Worm (Caenorhabditis elegans) whole organism, L2 larva: ENCODE data around the gene F42A9.8.
A peak's percentile ranks its signal among the peaks of the same experiment; 100 is the strongest.

ENCODE experiments used
- C34F6.9 ChIP-seq: fragments of 150-350 bp; optimal IDR thresholded peaks from 2 replicates; lab custom pipeline; 2014; ENCODE audit warnings: missing biosample characterization, missing genetic modification characterization
- F13H6.1 ChIP-seq: sonication (generic microtip); optimal IDR thresholded peaks from 2 replicates; lab custom pipeline; 2016; ENCODE audit warnings: missing genetic modification characterization, missing compliant biosample characterization
- R02D3.7 ChIP-seq: fragments of 150-350 bp; optimal IDR thresholded peaks from 2 replicates; lab custom pipeline; 2014; ENCODE audit warnings: missing biosample characterization, missing genetic modification characterization
- alr-1 ChIP-seq: fragments of 150-350 bp; optimal IDR thresholded peaks from 2 replicates; lab custom pipeline; 2014; ENCODE audit warnings: missing biosample characterization, missing genetic modification characterization
- aly-2 ChIP-seq: fragments of 150-350 bp; optimal IDR thresholded peaks from 2 replicates; lab custom pipeline; 2014; ENCODE audit warnings: missing biosample characterization, missing genetic modification characterization
- ama-1 ChIP-seq: fragments of 150-350 bp; optimal IDR thresholded peaks from 2 replicates; lab custom pipeline; 2018; ENCODE audit warnings: inconsistent platforms
- ceh-82 ChIP-seq: fragments of 150-350 bp; optimal IDR thresholded peaks from 2 replicates; lab custom pipeline; 2014; ENCODE audit warnings: missing biosample characterization, missing genetic modification characterization
- crh-2 ChIP-seq: sonication (generic microtip); optimal IDR thresholded peaks from 2 replicates; lab custom pipeline; 2017; ENCODE audit warnings: missing biosample characterization, missing genetic modification characterization
- elt-3 ChIP-seq: sonication (generic microtip); optimal IDR thresholded peaks from 2 replicates; lab custom pipeline; 2017; ENCODE audit warnings: missing biosample characterization, missing genetic modification characterization
- fos-1 ChIP-seq: fragments of 150-350 bp; optimal IDR thresholded peaks from 2 replicates; lab custom pipeline; 2014; ENCODE audit warnings: missing biosample characterization, missing genetic modification characterization
- lin-11 ChIP-seq: fragments of 150-350 bp; sonication (generic microtip); optimal IDR thresholded peaks from 2 replicates; lab custom pipeline; 2014; ENCODE audit warnings: missing biosample characterization, missing genetic modification characterization, inconsistent platforms, mixed read lengths
- lsy-2 ChIP-seq, 2 experiments: fragments of 150-350 bp in 1 of 2; sonication (generic microtip) in 1 of 2; optimal IDR thresholded peaks; 2 replicates each; lab custom pipeline; 2014 to 2017; ENCODE audit warnings: missing biosample characterization in 2 of 2, missing genetic modification characterization in 2 of 2
- mab-5 ChIP-seq: fragments of 150-350 bp; optimal IDR thresholded peaks from 2 replicates; lab custom pipeline; 2014; ENCODE audit warnings: missing biosample characterization, missing genetic modification characterization
- nhr-11 ChIP-seq: fragments of 150-350 bp; optimal IDR thresholded peaks from 2 replicates; lab custom pipeline; 2014; ENCODE audit warnings: missing biosample characterization, missing genetic modification characterization
- nhr-12 ChIP-seq: fragments of 150-350 bp; optimal IDR thresholded peaks from 2 replicates; lab custom pipeline; 2014; ENCODE audit warnings: missing biosample characterization, missing genetic modification characterization
- nhr-129 ChIP-seq: fragments of 150-350 bp; optimal IDR thresholded peaks from 2 replicates; lab custom pipeline; 2014; ENCODE audit warnings: missing biosample characterization, missing genetic modification characterization
- nhr-21 ChIP-seq: fragments of 150-350 bp; optimal IDR thresholded peaks from 2 replicates; lab custom pipeline; 2014; ENCODE audit warnings: missing biosample characterization, missing genetic modification characterization
- nhr-23 ChIP-seq: fragments of 150-350 bp; optimal IDR thresholded peaks from 2 replicates; lab custom pipeline; 2014; ENCODE audit warnings: missing biosample characterization, missing genetic modification reagents, missing genetic modification characterization
- nhr-237 ChIP-seq: fragments of 150-350 bp; optimal IDR thresholded peaks from 2 replicates; lab custom pipeline; 2014; ENCODE audit warnings: missing biosample characterization, missing genetic modification characterization
- nhr-6 ChIP-seq: fragments of 150-350 bp; optimal IDR thresholded peaks from 2 replicates; lab custom pipeline; 2014; ENCODE audit warnings: missing biosample characterization, missing genetic modification characterization
- nhr-77 ChIP-seq: fragments of 150-350 bp; optimal IDR thresholded peaks from 2 replicates; lab custom pipeline; 2014; ENCODE audit warnings: missing biosample characterization, missing genetic modification characterization
- peb-1 ChIP-seq: fragments of 150-350 bp; optimal IDR thresholded peaks from 2 replicates; lab custom pipeline; 2014; ENCODE audit warnings: missing biosample characterization, missing genetic modification characterization
- skn-1 ChIP-seq: sonication (generic microtip); optimal IDR thresholded peaks from 2 replicates; lab custom pipeline; 2017; ENCODE audit warnings: missing biosample characterization, missing genetic modification characterization
- sma-9 ChIP-seq, 2 experiments: fragments of 150-350 bp in 1 of 2; sonication (generic microtip) in 1 of 2; optimal IDR thresholded peaks; 2 replicates each; lab custom pipeline; 2014 to 2016; ENCODE audit warnings: missing genetic modification characterization in 2 of 2, mild to moderate bottlenecking in 1 of 2, missing biosample characterization in 1 of 2, missing compliant biosample characterization in 1 of 2, missing genetic modification reagents in 1 of 2, moderate library complexity in 1 of 2
- snpc-4 ChIP-seq: fragments of 150-350 bp; optimal IDR thresholded peaks from 2 replicates; lab custom pipeline; 2014; ENCODE audit warnings: missing biosample characterization, missing genetic modification characterization
- unc-39 ChIP-seq: fragments of 150-350 bp; optimal IDR thresholded peaks from 2 replicates; lab custom pipeline; 2014; ENCODE audit warnings: missing biosample characterization, missing genetic modification characterization
- unc-55 ChIP-seq: fragments of 150-350 bp; sonication (generic microtip); optimal IDR thresholded peaks from 3 replicates; lab custom pipeline; 2014; ENCODE audit warnings: missing biosample characterization, missing genetic modification reagents, missing genetic modification characterization
- unc-62 ChIP-seq: fragments of 150-350 bp; optimal IDR thresholded peaks from 2 replicates; lab custom pipeline; 2014; ENCODE audit warnings: missing biosample characterization, missing genetic modification reagents, missing genetic modification characterization
- zag-1 ChIP-seq: fragments of 150-350 bp; optimal IDR thresholded peaks from 2 replicates; lab custom pipeline; 2014; ENCODE audit warnings: missing biosample characterization, missing genetic modification characterization
- ztf-1 ChIP-seq: fragments of 200-800 bp; sonication (Bioruptor generic); conservative IDR thresholded peaks from 2 replicates; pipeline ENCODE4 v1.3.6; 2022; ENCODE audit warnings: missing genetic modification characterization, missing compliant biosample characterization
- ztf-11 ChIP-seq: sonication (generic microtip); optimal IDR thresholded peaks from 2 replicates; lab custom pipeline; 2017; ENCODE audit warnings: missing biosample characterization, missing genetic modification characterization

The F42A9.8 gene

ce11 chrIV:8618698-8619097, at the start of gene F42A9.8:
Gene F42A9.8, minus strand, starts transcription at chrIV:8618785.
- TF ChIP-seq aly-2 (no peak), unc-55 (GFP tag; lab: Kevin White, UChicago) (peak; percentile 46), lsy-2 (tag; optimal IDR thresholded peaks at IDR 0.05; lab: Kevin White, UChicago) (peak in 1 of 2 experiments; percentile 35), unc-39 (tag; lab: Kevin White, UChicago) (no peak), ztf-11 (no peak), mab-5 (tag; lab: Kevin White, UChicago) (no peak), F13H6.1 (tag; lab: Kevin White, UChicago) (no peak), C34F6.9 (tag; lab: Kevin White, UChicago) (peak; percentile 51)

ce11 chrIV:8665778-8666177, 47.2 kb upstream of the F42A9.8 start:
- TF ChIP-seq nhr-77 (tag; lab: Kevin White, UChicago) (no peak), C34F6.9 (tag; lab: Kevin White, UChicago) (peak; percentile 17), R02D3.7 (tag; lab: Kevin White, UChicago) (peak; percentile 21), skn-1 (tag; lab: Kevin White, UChicago) (no peak), unc-55 (GFP tag; lab: Kevin White, UChicago) (peak; percentile 15), sma-9 (GFP tag; optimal IDR thresholded peaks at IDR 0.05; lab: Kevin White, UChicago) (no peak), sma-9 (tag; optimal IDR thresholded peaks at IDR 0.05; lab: Kevin White, UChicago) (no peak)
- TF ChIP-seq, all 48 proteins: peak for 3

- TF ChIP-seq C34F6.9 (tag; lab: Kevin White, UChicago) = no peak
- TF ChIP-seq ama-1 (lab: Kevin White, UChicago) = no peak
- no peak for TF ChIP-seq sma-9 (GFP tag; optimal IDR thresholded peaks at IDR 0.05; lab: Kevin White, UChicago)
- TF ChIP-seq sma-9 (tag; optimal IDR thresholded peaks at IDR 0.05; lab: Kevin White, UChicago) = no peak
- no peak for TF ChIP-seq lin-11 (tag; lab: Kevin White, UChicago)
- TF ChIP-seq peb-1 (tag; lab: Kevin White, UChicago) = no peak
- TF ChIP-seq nhr-6 (tag; lab: Kevin White, UChicago) = no peak
- no peak for TF ChIP-seq nhr-129 (tag; lab: Kevin White, UChicago)
- TF ChIP-seq crh-2 (tag; lab: Kevin White, UChicago) = no peak
- TF ChIP-seq nhr-11 = no peak
- no peak for TF ChIP-seq nhr-237
- TF ChIP-seq ztf-1 (GFP tag; lab: Robert Waterston, UW) = no peak
- TF ChIP-seq zag-1 (tag; lab: Kevin White, UChicago) = no peak
- TF ChIP-seq skn-1 (tag; lab: Kevin White, UChicago) = no peak
- no peak for TF ChIP-seq aly-2
- no peak for TF ChIP-seq nhr-23 (tag; lab: Kevin White, UChicago)
- TF ChIP-seq snpc-4 (tag; lab: Kevin White, UChicago) = no peak
- TF ChIP-seq nhr-12 (tag; lab: Kevin White, UChicago) = no peak
- TF ChIP-seq ceh-82 = no peak
- TF ChIP-seq elt-3 = no peak
- TF ChIP-seq, all 48 proteins: peak for 0
Measured at ce11 chrIV:8658122-8658521, 39.5 kb upstream of the F42A9.8 start, which contains the start of gene C49C8.6. Gene C49C8.6, minus strand, starts transcription at chrIV:8658222.

ce11 chrIV:8654115-8654628, 35.6 kb upstream of the F42A9.8 start, which contains the start of gene C49C8.1:
Gene C49C8.1, plus strand, starts transcription at chrIV:8654578.
- TF ChIP-seq ceh-82 = no peak

- TF ChIP-seq unc-62 (GFP tag; lab: Kevin White, UChicago) (no peak), fos-1 (peak; percentile 42)
Measured at ce11 chrIV:8653592-8653991, 35.0 kb upstream of the F42A9.8 start, which contains the start of gene C49C8.5. Gene C49C8.5, minus strand, starts transcription at chrIV:8653664.

ce11 chrIV:8651835-8652234, 33.2 kb upstream of the F42A9.8 start, which contains the start of gene C49C8.8:
Gene C49C8.8, plus strand, starts transcription at chrIV:8652135.
- TF ChIP-seq nhr-21 (no peak), nhr-237 (no peak), alr-1 (tag; lab: Kevin White, UChicago) (no peak), ama-1 (lab: Kevin White, UChicago) (no peak)
